Worm (Caenorhabditis elegans) whole organism, mixed stage, embryonic: Measurements from ENCODE around the gene gon-4.

Source experiments
- mep-1 ChIP-seq: fragments of 150-350 bp; optimal IDR thresholded peaks from 2 replicates; lab custom pipeline; 2017; ENCODE audit warnings: missing biosample characterization, missing genetic modification reagents, missing genetic modification characterization, inconsistent platforms
- unc-39 ChIP-seq: fragments of 150-350 bp; optimal IDR thresholded peaks from 2 replicates; lab custom pipeline; 2014; ENCODE audit warnings: missing biosample characterization, missing genetic modification characterization

ce11 chrIV:10194345-10194744, 3.3 kb upstream of the gon-4 start, which contains the start of gene ptrg-1:
- TF ChIP-seq unc-39, result no peak
- no peak for TF ChIP-seq mep-1 (tag; lab: Kevin White, UChicago)
